Fruit fly (Drosophila melanogaster) whole organism, embryonic: ENCODE measurements around the gene CG3815.
A peak's percentile ranks its signal among the peaks of the same experiment; 100 is the strongest.

ENCODE experiments used
- Bgb ChIP-seq: fragments of 200-800 bp; sonication (Bioruptor generic); IDR thresholded peaks from 2 replicates; pipeline ENCODE4 v1.3.6; 2022; ENCODE audit warnings: missing biosample characterization, missing genetic modification characterization; ENCODE audit not compliant: partially characterized antibody
- C15 ChIP-seq: fragments of 200-800 bp; sonication (Bioruptor generic); IDR thresholded peaks from 3 replicates; pipeline ENCODE4 v1.3.6; 2022; ENCODE audit warnings: missing biosample characterization, missing genetic modification characterization
- CG1024 ChIP-seq: fragments of 200-800 bp; sonication (Bioruptor generic); IDR thresholded peaks from 2 replicates; pipeline ENCODE4 v1.3.6; 2022; ENCODE audit warnings: missing biosample characterization, missing genetic modification characterization
- CG10267 ChIP-seq: fragments of 200-800 bp; sonication (Bioruptor generic); optimal IDR thresholded peaks from 2 replicates; lab custom pipeline; 2018; ENCODE audit warnings: missing biosample characterization, mild to moderate bottlenecking, missing genetic modification characterization, moderate library complexity
- CG10654 ChIP-seq: fragments of 200-800 bp; sonication (Bioruptor generic); optimal IDR thresholded peaks from 2 replicates; lab custom pipeline; 2016; ENCODE audit warnings: missing biosample characterization, missing genetic modification characterization
- CG10959 ChIP-seq: fragments of 200-800 bp; sonication (Bioruptor generic); IDR thresholded peaks from 2 replicates; pipeline ENCODE4 v1.3.6; 2022; ENCODE audit warnings: missing biosample characterization, missing genetic modification characterization
- CG12659 ChIP-seq: fragments of 200-800 bp; sonication (Bioruptor generic); optimal IDR thresholded peaks from 3 replicates; lab custom pipeline; 2017; ENCODE audit warnings: mild to moderate bottlenecking, missing biosample characterization, missing genetic modification reagents, missing genetic modification characterization
- CG14710 ChIP-seq: fragments of 200-800 bp; sonication (Bioruptor generic); optimal IDR thresholded peaks from 3 replicates; lab custom pipeline; 2019; ENCODE audit warnings: missing biosample characterization, mild to moderate bottlenecking, missing genetic modification characterization, moderate library complexity
- CG15269 ChIP-seq: fragments of 200-800 bp; sonication (Bioruptor generic); optimal IDR thresholded peaks from 2 replicates; lab custom pipeline; 2018; ENCODE audit warnings: missing biosample characterization, mild to moderate bottlenecking, missing genetic modification characterization, moderate library complexity
- CG15696 ChIP-seq: fragments of 200-800 bp; sonication (Bioruptor generic); optimal IDR thresholded peaks from 2 replicates; lab custom pipeline; 2019; ENCODE audit warnings: missing biosample characterization, mild to moderate bottlenecking, missing genetic modification characterization, moderate library complexity
- CG17912 ChIP-seq: fragments of 200-800 bp; sonication (Bioruptor generic); optimal IDR thresholded peaks from 2 replicates; lab custom pipeline; 2018; ENCODE audit warnings: missing biosample characterization, mild to moderate bottlenecking, missing genetic modification characterization
- CG18476 ChIP-seq: fragments of 200-800 bp; sonication (Bioruptor generic); optimal IDR thresholded peaks from 2 replicates; lab custom pipeline; 2016; ENCODE audit warnings: missing biosample characterization, mild to moderate bottlenecking, missing genetic modification characterization
- CG2116 ChIP-seq: fragments of 200-800 bp; sonication (Bioruptor generic); optimal IDR thresholded peaks from 3 replicates; lab custom pipeline; 2018; ENCODE audit warnings: missing biosample characterization, mild to moderate bottlenecking, missing genetic modification characterization
- CG2712 ChIP-seq: fragments of 200-800 bp; optimal IDR thresholded peaks from 3 replicates; lab custom pipeline; 2019; ENCODE audit warnings: missing biosample characterization, mild to moderate bottlenecking, missing genetic modification characterization, moderate library complexity
- CG34224 ChIP-seq: fragments of 200-800 bp; sonication (Bioruptor generic); IDR thresholded peaks from 3 replicates; pipeline ENCODE4 v1.3.6; 2022; ENCODE audit warnings: missing biosample characterization, missing genetic modification characterization; ENCODE audit not compliant: partially characterized antibody
- CG3995 ChIP-seq: fragments of 200-800 bp; sonication (Bioruptor generic); optimal IDR thresholded peaks from 3 replicates; lab custom pipeline; 2016; ENCODE audit warnings: missing biosample characterization, missing genetic modification characterization
- CG4424 ChIP-seq: fragments of 200-800 bp; sonication (Bioruptor generic); optimal IDR thresholded peaks from 3 replicates; lab custom pipeline; 2016; ENCODE audit warnings: missing biosample characterization, missing genetic modification characterization
- CG6654 ChIP-seq: fragments of 200-800 bp; sonication (Bioruptor generic); optimal IDR thresholded peaks from 2 replicates; lab custom pipeline; 2017; ENCODE audit warnings: missing biosample characterization, mild to moderate bottlenecking, missing genetic modification characterization
- CG6765 ChIP-seq: fragments of 200-800 bp; sonication (Bioruptor generic); optimal IDR thresholded peaks from 3 replicates; lab custom pipeline; 2017; ENCODE audit warnings: missing biosample characterization, mild to moderate bottlenecking, missing genetic modification characterization
- CG6791 ChIP-seq: fragments of 200-800 bp; sonication (Bioruptor generic); IDR thresholded peaks from 3 replicates; pipeline ENCODE4 v1.3.6; 2022; ENCODE audit warnings: missing biosample characterization, missing genetic modification characterization; ENCODE audit not compliant: partially characterized antibody
- CG7928 ChIP-seq: fragments of 200-800 bp; sonication (Bioruptor generic); optimal IDR thresholded peaks from 2 replicates; lab custom pipeline; 2017; ENCODE audit warnings: missing biosample characterization, mild to moderate bottlenecking, missing genetic modification characterization
- CG8478 ChIP-seq: fragments of >200 bp; optimal IDR thresholded peaks from 2 replicates; lab custom pipeline; 2018
- CG9215 ChIP-seq: fragments of 200-800 bp; sonication (Bioruptor generic); IDR thresholded peaks from 2 replicates; pipeline ENCODE4 v1.3.6; 2022; ENCODE audit warnings: missing biosample characterization, missing genetic modification characterization
- CkIIα-i1 ChIP-seq: fragments of 200-800 bp; sonication (Bioruptor generic); IDR thresholded peaks from 2 replicates; pipeline ENCODE4 v1.3.6; 2022; ENCODE audit warnings: missing biosample characterization, missing genetic modification characterization
- D19B ChIP-seq: fragments of 200-800 bp; sonication (Bioruptor generic); optimal IDR thresholded peaks from 2 replicates; lab custom pipeline; 2017; ENCODE audit warnings: missing biosample characterization, mild to moderate bottlenecking, missing genetic modification characterization
- Dbx ChIP-seq: fragments of 200-800 bp; sonication (Bioruptor generic); IDR thresholded peaks from 3 replicates; pipeline ENCODE4 v1.3.6; 2022; ENCODE audit warnings: missing biosample characterization, missing genetic modification characterization
- Dek ChIP-seq: fragments of 200-800 bp; sonication (Bioruptor generic); optimal IDR thresholded peaks from 3 replicates; lab custom pipeline; 2019; ENCODE audit warnings: missing biosample characterization, mild to moderate bottlenecking, missing genetic modification characterization, moderate library complexity
- Ets97D ChIP-seq: fragments of 200-800 bp; sonication (Bioruptor generic); optimal IDR thresholded peaks from 3 replicates; lab custom pipeline; 2016; ENCODE audit warnings: missing biosample characterization, missing genetic modification characterization
- Fer1 ChIP-seq: fragments of 200-800 bp; sonication (Bioruptor generic); optimal IDR thresholded peaks from 2 replicates; lab custom pipeline; 2017; ENCODE audit warnings: missing biosample characterization, mild to moderate bottlenecking, missing genetic modification characterization
- HLH54F ChIP-seq: fragments of 200-800 bp; sonication (Bioruptor generic); optimal IDR thresholded peaks from 3 replicates; lab custom pipeline; 2016; ENCODE audit warnings: missing biosample characterization, missing genetic modification characterization
- Mrtf ChIP-seq: fragments of 200-800 bp; sonication (Bioruptor generic); IDR thresholded peaks from 3 replicates; pipeline ENCODE4 v1.3.6; 2022; ENCODE audit warnings: missing biosample characterization, missing genetic modification characterization
- Oaz ChIP-seq: fragments of 200-800 bp; sonication (Bioruptor generic); IDR thresholded peaks from 2 replicates; pipeline ENCODE4 v1.3.6; 2022; ENCODE audit warnings: missing biosample characterization, missing genetic modification characterization
- Sry-δ ChIP-seq: fragments of 200-800 bp; sonication (Bioruptor generic); optimal IDR thresholded peaks from 2 replicates; lab custom pipeline; 2016; ENCODE audit warnings: missing biosample characterization, missing genetic modification characterization
- bab2 ChIP-seq: fragments of 200-800 bp; sonication (Bioruptor generic); optimal IDR thresholded peaks from 2 replicates; lab custom pipeline; 2016; ENCODE audit warnings: missing biosample characterization, missing genetic modification characterization
- chm ChIP-seq: fragments of 200-800 bp; sonication (Bioruptor generic); IDR thresholded peaks from 2 replicates; pipeline ENCODE4 v1.3.6; 2022; ENCODE audit warnings: missing biosample characterization, missing genetic modification characterization
- da ChIP-seq: fragments of 200-800 bp; sonication (Bioruptor generic); optimal IDR thresholded peaks from 2 replicates; lab custom pipeline; 2016; ENCODE audit warnings: missing biosample characterization, missing genetic modification characterization
- dimm ChIP-seq: fragments of 200-800 bp; sonication (Bioruptor generic); IDR thresholded peaks from 2 replicates; pipeline ENCODE4 v1.3.6; 2022; ENCODE audit warnings: missing biosample characterization, missing genetic modification characterization
- dysf ChIP-seq: fragments of 200-800 bp; sonication (Bioruptor generic); IDR thresholded peaks from 3 replicates; pipeline ENCODE4 v1.3.6; 2022; ENCODE audit warnings: missing biosample characterization, missing genetic modification characterization
- emc ChIP-seq: fragments of 200-800 bp; sonication (Bioruptor generic); optimal IDR thresholded peaks from 2 replicates; lab custom pipeline; 2016; ENCODE audit warnings: missing biosample characterization, missing genetic modification characterization
- fu2 ChIP-seq: fragments of 200-800 bp; sonication (Bioruptor generic); optimal IDR thresholded peaks from 2 replicates; lab custom pipeline; 2016; ENCODE audit warnings: missing biosample characterization, missing genetic modification characterization
- gro ChIP-seq: fragments of 200-800 bp; sonication (Bioruptor generic); optimal IDR thresholded peaks from 2 replicates; lab custom pipeline; 2016; ENCODE audit warnings: missing biosample characterization, missing genetic modification characterization
- h ChIP-seq: fragments of >200 bp; optimal IDR thresholded peaks from 2 replicates; lab custom pipeline; 2017
- kah ChIP-seq: fragments of 200-800 bp; sonication (Bioruptor generic); optimal IDR thresholded peaks from 2 replicates; lab custom pipeline; 2018; ENCODE audit warnings: missing biosample characterization, mild to moderate bottlenecking, missing genetic modification characterization
- lilli ChIP-seq: fragments of 200-800 bp; sonication (Bioruptor generic); optimal IDR thresholded peaks from 3 replicates; lab custom pipeline; 2016; ENCODE audit warnings: missing biosample characterization, missing genetic modification characterization
- lola ChIP-seq, 3 experiments: fragments of >200 bp in 2 of 3; fragments of 200-800 bp in 1 of 3; sonication (Bioruptor generic) in 1 of 3; optimal IDR thresholded peaks; 2 replicates each; lab custom pipeline; 2017 to 2019; ENCODE audit warnings: missing biosample characterization in 3 of 3, missing genetic modification characterization in 3 of 3, mild to moderate bottlenecking in 1 of 3, moderate library complexity in 1 of 3
- pho ChIP-seq: fragments of 200-800 bp; sonication (Bioruptor generic); optimal IDR thresholded peaks from 2 replicates; lab custom pipeline; 2016; ENCODE audit warnings: missing biosample characterization, missing genetic modification characterization
- sug ChIP-seq: fragments of 200-800 bp; optimal IDR thresholded peaks from 2 replicates; lab custom pipeline; 2019; ENCODE audit warnings: missing biosample characterization, mild to moderate bottlenecking, missing genetic modification characterization, moderate library complexity
- tio ChIP-seq: fragments of 200-800 bp; sonication (Bioruptor generic); optimal IDR thresholded peaks from 2 replicates; lab custom pipeline; 2017; ENCODE audit warnings: missing biosample characterization, missing genetic modification characterization, inconsistent platforms
- tna ChIP-seq: fragments of 200-800 bp; sonication (Bioruptor generic); IDR thresholded peaks from 2 replicates; pipeline ENCODE4 v1.3.6; 2022; ENCODE audit warnings: missing biosample characterization, missing genetic modification characterization; ENCODE audit not compliant: partially characterized antibody
- trem ChIP-seq: fragments of 200-800 bp; optimal IDR thresholded peaks from 3 replicates; lab custom pipeline; 2019; ENCODE audit warnings: missing biosample characterization, mild to moderate bottlenecking, missing genetic modification characterization, moderate library complexity
- vvl ChIP-seq: fragments of 200-800 bp; sonication (Bioruptor generic); IDR thresholded peaks from 2 replicates; pipeline ENCODE4 v1.3.6; 2022; ENCODE audit warnings: missing biosample characterization, missing genetic modification characterization
- zen ChIP-seq: fragments of 200-800 bp; sonication (Bioruptor generic); optimal IDR thresholded peaks from 3 replicates; lab custom pipeline; 2018; ENCODE audit warnings: missing biosample characterization, mild to moderate bottlenecking, missing genetic modification characterization, moderate library complexity

Gene CG3815

DNA sequence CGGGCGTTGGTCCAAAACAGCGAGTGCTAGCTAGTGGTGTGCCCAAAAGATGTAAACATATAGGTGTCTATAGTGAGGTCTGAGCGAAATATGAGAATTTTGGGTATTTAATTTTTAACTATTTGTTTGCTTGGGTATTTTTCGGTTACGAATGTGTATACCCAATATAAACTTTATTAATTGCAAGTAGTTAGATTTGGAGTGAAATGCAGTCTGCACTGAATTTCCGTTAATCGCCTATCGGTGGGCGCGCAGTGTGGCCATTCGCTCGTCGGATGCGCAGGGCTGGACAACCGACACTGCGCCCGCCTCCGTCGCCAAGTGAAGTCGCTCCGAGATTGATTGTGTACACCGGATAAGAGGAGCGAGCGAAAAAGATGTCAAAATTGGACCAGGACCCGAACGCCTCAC lies at the start of gene CG3815, which contains the start of gene CG15891 (continued):
- TF ChIP-seq CG3995: peak; percentile 49
- peak; percentile 31 for TF ChIP-seq Dek (tag; lab: Kevin White, UChicago)
- no peak for TF ChIP-seq CkIIα-i1 (GFP tag; lab: Robert Waterston, UW)
- TF ChIP-seq dimm (GFP tag; lab: Robert Waterston, UW): no peak
- peak; percentile 23; the same call in 1 of the 2 replicates for TF ChIP-seq Bgb (GFP tag; lab: Robert Waterston, UW)
- TF ChIP-seq CG2116 (GFP tag; lab: Kevin White, UChicago): peak; percentile 64
- peak; percentile 49 for TF ChIP-seq fu2 (GFP tag; lab: Kevin White, UChicago)
- peak; percentile 37 for TF ChIP-seq CG10654 (GFP tag; lab: Kevin White, UChicago)
- no peak for TF ChIP-seq h (lab: Kevin White, UChicago)
- 0 out of 3 replicates have a peak, but pooled peaks have one; percentile 39 for TF ChIP-seq CG6791 (GFP tag; lab: Robert Waterston, UW)
- no peak for TF ChIP-seq CG10959 (GFP tag; lab: Robert Waterston, UW)
- no peak for TF ChIP-seq CG6765 (GFP tag; lab: Kevin White, UChicago)
- TF ChIP-seq Ets97D (GFP tag; lab: Kevin White, UChicago): peak; percentile 57
- peak; percentile 55 for TF ChIP-seq bab2 (GFP tag; lab: Kevin White, UChicago)
- TF ChIP-seq da (GFP tag; lab: Kevin White, UChicago): no peak
- TF ChIP-seq C15 (GFP tag; lab: Robert Waterston, UW): no peak
- TF ChIP-seq emc (GFP tag; lab: Kevin White, UChicago): no peak
- peak; percentile 7 for TF ChIP-seq CG4424 (GFP tag; lab: Kevin White, UChicago)
- no peak for TF ChIP-seq CG8478 (lab: Kevin White, UChicago)
- peak; percentile 67 for TF ChIP-seq CG2712 (tag; lab: Kevin White, UChicago)
- TF ChIP-seq CG18476: no peak
- peak; percentile 44 for TF ChIP-seq CG10267 (tag; lab: Kevin White, UChicago)
- no peak for TF ChIP-seq CG15269 (tag; lab: Kevin White, UChicago)
- peak; percentile 62 for TF ChIP-seq trem (tag; lab: Kevin White, UChicago)
- no peak for TF ChIP-seq tio (GFP tag; lab: Kevin White, UChicago)
- TF ChIP-seq CG34224 (GFP tag; lab: Robert Waterston, UW): 0 out of 3 replicates have a peak, but pooled peaks have one; percentile 23
- TF ChIP-seq chm (GFP tag; lab: Robert Waterston, UW): no peak
- peak; percentile 18 for TF ChIP-seq gro (GFP tag; lab: Kevin White, UChicago)
- peak; percentile 29 for TF ChIP-seq zen
- peak; percentile 40 for TF ChIP-seq kah
- peak; percentile 67 for TF ChIP-seq Fer1
- peak; percentile 47 for TF ChIP-seq pho (GFP tag; lab: Kevin White, UChicago)
- peak; percentile 71 for TF ChIP-seq CG12659
- peak; percentile 93 for TF ChIP-seq CG7928 (GFP tag; lab: Kevin White, UChicago)
- no peak for TF ChIP-seq CG6654 (GFP tag; lab: Kevin White, UChicago)
- TF ChIP-seq Mrtf (GFP tag; lab: Robert Waterston, UW): no peak
- TF ChIP-seq D19B (GFP tag; lab: Kevin White, UChicago): no peak
- TF ChIP-seq tna: no peak
- peak; percentile 71 for TF ChIP-seq Sry-δ (GFP tag; lab: Kevin White, UChicago)
- TF ChIP-seq HLH54F (GFP tag; lab: Kevin White, UChicago): peak; percentile 36
- peak in 1 of 3 experiments; percentile 56 for TF ChIP-seq lola (GFP tag; optimal IDR thresholded peaks at IDR 0.05; lab: Kevin White, UChicago)
- peak; percentile 56 for TF ChIP-seq CG15696
- peak; percentile 52; the same call in 1 of the 3 replicates for TF ChIP-seq Dbx (GFP tag; lab: Robert Waterston, UW)
- no peak for TF ChIP-seq Oaz
- TF ChIP-seq CG14710: peak; percentile 66
- peak; percentile 61; the same call in 2 of the 3 replicates for TF ChIP-seq dysf (GFP tag; lab: Robert Waterston, UW)
- peak; percentile 68 for TF ChIP-seq lilli (GFP tag; lab: Kevin White, UChicago)
- peak; percentile 76 for TF ChIP-seq sug
- no peak for TF ChIP-seq CG17912 (GFP tag; lab: Kevin White, UChicago)
- TF ChIP-seq CG9215 (GFP tag; lab: Robert Waterston, UW): peak; percentile 68
- peak; percentile 32; the same call in 1 of the 2 replicates for TF ChIP-seq vvl (GFP tag; lab: Robert Waterston, UW)
- TF ChIP-seq CG1024: no peak
